Fruit fly (Drosophila melanogaster): ENCODE data around the gene CG13689.

CG13689 gene

DNA sequence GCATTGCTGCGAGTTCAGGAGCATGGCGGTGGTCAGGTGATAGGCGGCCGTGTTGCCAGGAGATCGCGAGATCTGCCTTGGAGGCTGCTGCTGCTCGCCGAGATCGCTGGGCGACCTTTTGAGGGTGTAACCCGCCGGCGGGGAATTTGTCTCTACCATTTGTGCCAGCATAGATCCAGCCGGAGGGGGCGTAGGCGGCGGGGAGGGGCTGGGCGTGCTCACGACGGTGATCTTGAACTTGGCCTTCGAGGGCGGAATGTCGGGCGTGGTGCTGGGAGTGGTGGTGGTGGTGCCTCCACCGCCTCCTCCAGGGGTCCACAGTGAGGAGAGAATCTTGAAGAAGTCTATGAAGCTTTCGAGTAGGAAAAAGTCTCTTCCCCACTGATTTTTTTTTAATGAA, 8.6 kb upstream of the CG13689 start:
- TF ChIP-seq ttk (optimal IDR thresholded peaks at IDR 0.05) (no peak), Sin3A (optimal IDR thresholded peaks at IDR 0.05) (no peak)

DNA sequence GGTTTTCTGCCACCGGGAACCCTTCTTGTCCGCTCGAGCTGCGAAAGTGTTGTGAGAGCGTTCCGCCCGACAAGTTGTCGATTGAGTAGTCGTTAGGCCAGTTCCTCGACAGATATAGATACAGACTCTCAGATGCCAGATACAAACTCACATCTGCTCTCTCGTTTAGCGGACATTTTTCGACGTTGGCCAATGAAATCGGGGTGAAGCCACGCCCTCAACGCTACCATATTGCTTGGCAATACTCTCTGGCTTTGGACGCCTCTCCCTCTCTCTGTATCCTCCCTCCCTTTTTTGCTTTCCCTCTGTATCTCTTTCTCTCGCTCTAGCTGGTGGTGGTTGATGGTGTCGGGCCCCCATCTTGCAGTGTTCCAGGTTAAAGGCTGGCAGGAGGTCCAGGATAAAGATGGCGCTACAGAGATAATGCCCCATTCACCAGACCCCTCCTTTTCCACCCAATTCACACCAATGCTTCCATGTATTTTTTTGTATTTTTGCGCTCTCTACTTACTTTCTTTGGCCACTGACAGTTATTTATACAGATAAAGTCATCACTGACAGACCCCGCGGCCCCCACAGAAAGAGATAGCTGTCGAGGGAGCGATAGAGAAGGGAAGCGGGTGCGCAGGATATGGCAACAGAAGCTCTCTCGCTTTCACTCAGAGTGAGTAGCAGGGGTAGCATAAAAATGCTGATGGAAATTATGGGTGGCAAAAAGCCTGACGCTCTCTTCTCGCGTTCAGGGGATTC, 7.8 kb upstream of the CG13689 start, which contains the start of gene Gsc:
Gene Gsc, minus strand, starts transcription at position 51 of the 750 bp plus-strand sequence.
- no peak for TF ChIP-seq Myc (optimal IDR thresholded peaks at IDR 0.05)
- TF ChIP-seq psq (optimal IDR thresholded peaks at IDR 0.05): no peak
- TF ChIP-seq ttk (optimal IDR thresholded peaks at IDR 0.05): no peak
- TF ChIP-seq insv (optimal IDR thresholded peaks at IDR 0.05): no peak
- no peak for TF ChIP-seq Sin3A (optimal IDR thresholded peaks at IDR 0.05)
- no peak for TF ChIP-seq h (optimal IDR thresholded peaks at IDR 0.05)

DNA sequence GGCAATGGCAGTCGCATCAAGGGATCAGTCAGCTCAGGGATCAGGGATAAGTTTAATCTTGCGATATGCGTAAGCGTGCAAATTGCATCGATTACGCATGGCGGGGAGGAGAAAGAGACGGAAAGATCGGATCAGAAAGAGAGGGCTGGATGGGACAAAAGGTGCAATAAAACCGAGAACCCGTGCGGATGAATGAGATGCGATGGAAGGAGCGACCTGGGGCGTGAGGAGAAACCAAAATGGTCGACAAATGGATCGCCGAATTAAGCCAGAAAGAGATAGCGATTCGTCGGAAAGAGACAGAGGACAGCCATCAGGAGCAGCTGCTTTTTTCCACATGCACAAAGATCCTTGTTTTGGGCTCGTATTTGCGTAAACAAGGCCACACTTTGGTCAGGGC, 4.8 kb upstream of the CG13689 start:
- TF ChIP-seq insv (optimal IDR thresholded peaks at IDR 0.05) (no peak), h (optimal IDR thresholded peaks at IDR 0.05) (no peak), ttk (optimal IDR thresholded peaks at IDR 0.05) (no peak), psq (optimal IDR thresholded peaks at IDR 0.05) (no peak), Sin3A (optimal IDR thresholded peaks at IDR 0.05) (no peak), Myc (optimal IDR thresholded peaks at IDR 0.05) (no peak)

DNA sequence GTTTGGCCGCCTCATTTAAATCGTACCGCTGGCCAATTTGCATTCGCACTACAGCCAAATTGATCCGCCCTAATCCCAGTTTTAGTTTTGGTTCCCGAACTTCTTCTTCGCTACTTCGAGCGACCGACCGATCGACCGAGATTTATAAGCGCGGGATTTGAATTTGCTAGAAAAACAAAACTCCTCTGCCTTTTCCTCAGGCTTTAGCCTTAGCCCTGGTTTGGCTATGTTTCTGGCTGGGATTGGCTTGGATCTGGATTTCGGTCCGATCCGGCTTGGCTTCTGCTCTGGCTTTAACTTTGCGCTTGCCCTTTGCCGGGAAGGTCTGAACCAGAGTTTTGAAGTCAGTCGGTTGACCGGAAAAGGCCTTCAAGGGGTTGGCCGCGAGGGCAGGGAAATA, 765 bp upstream of the CG13689 start:
- no peak for TF ChIP-seq insv (optimal IDR thresholded peaks at IDR 0.05)
- TF ChIP-seq h (optimal IDR thresholded peaks at IDR 0.05): no peak
- no peak for TF ChIP-seq Myc (optimal IDR thresholded peaks at IDR 0.05)
- no peak for TF ChIP-seq psq (optimal IDR thresholded peaks at IDR 0.05)
- TF ChIP-seq Sin3A (optimal IDR thresholded peaks at IDR 0.05): no peak
- TF ChIP-seq ttk (optimal IDR thresholded peaks at IDR 0.05): no peak

DNA sequence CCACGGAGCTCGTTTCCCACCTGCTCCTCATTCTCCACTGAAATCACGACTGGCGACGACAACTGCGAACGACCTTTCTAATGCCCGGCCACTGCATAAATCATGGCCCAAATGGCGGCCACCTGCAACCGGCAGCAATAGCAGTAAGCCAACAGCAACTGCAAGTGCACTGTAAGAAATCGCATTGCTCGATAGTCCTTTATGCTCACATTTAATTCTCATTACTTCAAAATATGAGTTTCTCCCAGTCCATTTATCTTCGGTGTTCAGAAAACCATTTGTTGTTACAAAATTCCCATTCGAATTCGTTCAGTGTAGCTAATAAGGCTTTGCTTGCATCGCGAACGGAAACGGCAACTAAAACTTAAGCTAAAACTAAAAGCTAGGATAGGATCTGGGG, 1.4 kb downstream of the CG13689 start:
- no peak for TF ChIP-seq h (optimal IDR thresholded peaks at IDR 0.05)
- TF ChIP-seq psq (optimal IDR thresholded peaks at IDR 0.05): no peak
- no peak for TF ChIP-seq insv (optimal IDR thresholded peaks at IDR 0.05)
- no peak for TF ChIP-seq Myc (optimal IDR thresholded peaks at IDR 0.05)
- no peak for TF ChIP-seq Sin3A (optimal IDR thresholded peaks at IDR 0.05)
- no peak for TF ChIP-seq ttk (optimal IDR thresholded peaks at IDR 0.05)

DNA sequence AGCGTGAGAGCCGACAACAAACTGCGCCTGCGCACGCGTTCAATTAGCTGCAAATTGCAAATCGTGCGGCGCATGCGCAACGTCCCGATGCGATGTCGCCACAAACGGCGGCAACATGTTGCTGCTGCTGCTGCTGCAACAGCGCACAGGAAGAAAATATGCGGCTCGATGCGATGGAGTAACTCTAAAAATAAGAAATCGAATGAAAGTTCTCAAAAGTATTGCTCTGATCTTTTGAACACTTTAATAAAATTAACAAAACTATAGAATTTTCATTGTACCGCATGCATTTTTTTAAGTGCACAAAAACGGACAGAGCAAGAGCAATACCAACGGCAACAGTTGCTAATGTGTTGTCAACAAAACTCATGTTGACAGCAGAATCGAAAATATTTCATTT, 3.6 kb downstream of the CG13689 start:
- TF ChIP-seq Myc (optimal IDR thresholded peaks at IDR 0.05) (no peak), insv (optimal IDR thresholded peaks at IDR 0.05) (no peak), Sin3A (optimal IDR thresholded peaks at IDR 0.05) (no peak), psq (optimal IDR thresholded peaks at IDR 0.05) (no peak), ttk (optimal IDR thresholded peaks at IDR 0.05) (no peak), h (optimal IDR thresholded peaks at IDR 0.05) (no peak)

DNA sequence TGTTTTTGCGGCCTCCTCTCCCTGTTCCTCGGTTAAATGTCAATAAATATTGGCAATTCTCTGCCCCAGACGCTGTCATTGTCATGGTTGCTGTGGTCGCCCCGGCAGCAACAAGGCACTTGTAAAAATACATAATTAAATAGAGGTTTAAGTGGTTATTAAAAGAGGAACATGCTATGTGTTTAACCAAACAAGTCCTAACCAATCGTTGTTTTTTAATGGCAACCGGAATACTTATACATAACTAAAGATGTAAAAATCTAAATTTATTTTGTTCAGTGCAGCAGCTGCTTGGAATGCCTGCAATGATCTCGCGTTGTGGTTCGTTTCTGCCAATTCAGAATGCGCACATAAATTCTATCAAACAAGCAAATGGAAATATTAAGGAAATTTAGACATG, 4.3 kb downstream of the CG13689 start:
- TF ChIP-seq h (optimal IDR thresholded peaks at IDR 0.05) (no peak), psq (optimal IDR thresholded peaks at IDR 0.05) (no peak), Sin3A (optimal IDR thresholded peaks at IDR 0.05) (no peak), Myc (optimal IDR thresholded peaks at IDR 0.05) (no peak), ttk (optimal IDR thresholded peaks at IDR 0.05) (no peak), insv (optimal IDR thresholded peaks at IDR 0.05) (no peak)

DNA sequence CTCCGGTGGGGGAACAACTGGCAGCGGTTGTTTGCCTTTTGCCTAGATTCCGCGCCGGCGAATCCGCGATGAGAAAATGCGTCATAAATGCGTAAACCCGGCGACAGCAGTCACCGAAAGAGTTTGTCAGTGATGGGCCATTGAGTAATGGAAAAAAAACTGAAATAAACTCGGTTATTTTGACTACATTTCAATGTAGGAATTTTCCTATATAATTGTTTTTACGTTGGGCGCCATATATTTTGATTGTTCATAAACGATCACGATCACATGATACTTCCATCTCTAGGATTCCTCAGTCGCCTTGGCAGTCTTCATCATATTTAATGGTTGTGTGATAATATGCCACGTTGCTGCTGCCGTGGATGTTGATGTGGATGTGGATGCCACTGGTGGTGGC, 5.5 kb downstream of the CG13689 start:
- TF ChIP-seq h (optimal IDR thresholded peaks at IDR 0.05) (no peak), Sin3A (optimal IDR thresholded peaks at IDR 0.05) (no peak), ttk (optimal IDR thresholded peaks at IDR 0.05) (no peak), insv (optimal IDR thresholded peaks at IDR 0.05) (no peak), Myc (optimal IDR thresholded peaks at IDR 0.05) (no peak), psq (optimal IDR thresholded peaks at IDR 0.05) (no peak)

DNA sequence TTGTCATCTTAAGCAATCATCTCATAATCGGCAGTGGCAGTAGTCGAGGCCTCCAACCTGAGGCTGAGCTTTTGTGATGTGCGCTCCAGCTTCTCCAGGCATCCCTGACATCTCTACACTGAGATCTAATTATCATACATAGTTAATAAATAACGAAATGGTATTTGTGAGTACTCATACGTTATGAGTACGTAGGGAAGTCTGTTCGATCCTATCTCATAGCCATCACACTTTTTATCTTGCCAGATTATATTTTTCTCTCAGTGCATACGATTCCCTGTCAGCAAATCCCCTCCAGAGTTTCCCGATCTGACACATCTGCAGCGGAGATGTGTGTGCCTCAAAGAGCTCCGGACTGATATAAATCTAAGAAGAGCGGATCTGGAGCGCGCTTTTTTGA, 6.9 kb downstream of the CG13689 start:
- TF ChIP-seq insv (optimal IDR thresholded peaks at IDR 0.05): no peak
- TF ChIP-seq h (optimal IDR thresholded peaks at IDR 0.05): no peak
- no peak for TF ChIP-seq Sin3A (optimal IDR thresholded peaks at IDR 0.05)
- no peak for TF ChIP-seq Myc (optimal IDR thresholded peaks at IDR 0.05)

DNA sequence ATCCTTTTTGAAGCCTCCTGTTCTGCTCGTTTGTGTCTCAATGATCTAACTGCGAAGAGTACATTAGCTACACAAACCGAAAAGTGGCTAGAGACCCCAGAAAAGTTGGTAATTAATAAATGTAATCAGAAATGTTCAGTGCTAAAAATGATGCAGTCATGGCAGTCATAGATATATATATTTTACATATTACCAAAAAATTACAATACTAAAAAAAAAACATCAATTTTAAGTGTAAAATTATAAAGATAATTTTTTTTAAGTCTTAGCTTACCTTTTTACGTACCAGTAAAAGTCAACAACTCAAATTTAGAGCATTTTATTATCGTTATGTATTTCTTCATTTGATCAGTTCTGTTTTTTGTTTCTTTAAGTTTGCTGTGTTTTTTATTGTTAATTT, 10.2 kb downstream of the CG13689 start:
- TF ChIP-seq psq (optimal IDR thresholded peaks at IDR 0.05) (no peak), Myc (optimal IDR thresholded peaks at IDR 0.05) (no peak)

DNA sequence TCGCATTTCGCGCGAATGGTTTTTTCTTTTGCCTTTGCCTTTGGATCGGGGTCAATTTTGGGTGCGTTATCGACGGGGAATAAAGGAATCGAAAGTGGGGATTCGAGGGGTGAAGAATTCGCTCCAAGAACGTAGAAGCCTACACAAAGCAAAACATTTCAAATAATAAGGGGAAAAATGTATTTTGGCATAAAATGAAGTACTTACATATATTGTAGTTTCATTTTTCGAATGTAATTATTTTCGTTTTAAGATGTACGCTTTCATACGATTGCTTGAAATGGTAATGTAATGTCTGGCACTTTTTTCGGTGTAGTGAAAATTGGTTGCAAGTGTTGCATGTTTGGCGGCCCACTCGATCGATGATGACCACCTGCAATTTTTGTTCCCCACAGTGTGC, 12.4 kb downstream of the CG13689 start:
- TF ChIP-seq Myc (optimal IDR thresholded peaks at IDR 0.05) (no peak), h (optimal IDR thresholded peaks at IDR 0.05) (no peak), psq (optimal IDR thresholded peaks at IDR 0.05) (no peak), ttk (optimal IDR thresholded peaks at IDR 0.05) (no peak), insv (optimal IDR thresholded peaks at IDR 0.05) (no peak), Sin3A (optimal IDR thresholded peaks at IDR 0.05) (no peak)

DNA sequence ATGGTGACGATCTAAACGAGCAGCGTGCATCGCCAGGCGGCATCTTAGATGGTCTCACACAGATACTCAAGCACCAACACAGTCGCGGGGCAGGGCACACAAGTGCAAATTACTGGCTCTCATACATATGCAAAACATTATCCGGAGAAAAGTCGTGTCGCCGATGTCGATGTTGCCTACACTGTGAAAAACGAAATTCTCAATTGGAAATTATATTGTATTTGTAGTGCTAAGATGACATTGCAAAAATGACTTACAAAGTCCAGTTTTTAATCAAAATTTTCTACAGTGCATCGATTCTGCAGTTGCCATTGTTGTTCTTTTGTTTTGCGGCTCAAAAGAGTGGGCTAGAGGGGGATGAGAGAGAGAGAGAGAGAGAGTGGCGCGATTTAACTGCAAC, 17.1 kb downstream of the CG13689 start:
- TF ChIP-seq Sin3A (optimal IDR thresholded peaks at IDR 0.05) (no peak), insv (optimal IDR thresholded peaks at IDR 0.05) (no peak), h (optimal IDR thresholded peaks at IDR 0.05) (no peak), Myc (optimal IDR thresholded peaks at IDR 0.05) (no peak), ttk (optimal IDR thresholded peaks at IDR 0.05) (no peak), psq (optimal IDR thresholded peaks at IDR 0.05) (no peak)

DNA sequence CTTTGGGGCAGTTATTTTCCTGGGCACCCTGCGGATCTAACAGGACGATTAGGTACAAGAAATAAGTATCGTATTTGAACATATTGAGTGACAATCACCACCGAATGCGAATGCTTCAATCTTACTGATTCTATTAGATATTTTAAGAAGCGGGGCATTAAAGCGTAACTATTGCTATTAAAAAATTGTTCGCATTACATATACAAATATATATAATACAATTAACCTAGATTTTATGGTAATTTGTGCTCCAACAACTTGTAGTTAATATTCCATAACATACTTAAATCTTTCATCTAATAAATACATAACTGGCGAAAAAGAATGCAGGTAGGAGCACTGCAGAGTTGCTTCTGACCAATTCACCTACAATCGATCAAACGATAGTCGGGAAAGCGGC, 18.5 kb downstream of the CG13689 start, which contains the start of gene lectin-21Cb:
Gene lectin-21Cb, minus strand, starts transcription at position 101 of the 400 bp plus-strand sequence.
- TF ChIP-seq h (optimal IDR thresholded peaks at IDR 0.05) (no peak), Sin3A (optimal IDR thresholded peaks at IDR 0.05) (no peak), insv (optimal IDR thresholded peaks at IDR 0.05) (no peak), Myc (optimal IDR thresholded peaks at IDR 0.05) (no peak), psq (optimal IDR thresholded peaks at IDR 0.05) (no peak), ttk (optimal IDR thresholded peaks at IDR 0.05) (no peak)
